Fruit fly (Drosophila melanogaster) whole organism, embryonic: Measurements from ENCODE around the gene Cont.
A peak's percentile ranks its signal among the peaks of the same experiment; 100 is the strongest.

Experiments
- Adf1 ChIP-seq: fragments of 200-800 bp; sonication (Bioruptor generic); IDR thresholded peaks from 2 replicates; pipeline ENCODE4 v1.3.6; 2022; ENCODE audit warnings: missing biosample characterization, missing genetic modification characterization
- CG10274 ChIP-seq: fragments of 200-800 bp; sonication (Bioruptor generic); optimal IDR thresholded peaks from 3 replicates; lab custom pipeline; 2017; ENCODE audit warnings: missing biosample characterization, mild to moderate bottlenecking, missing genetic modification characterization
- CG10321 ChIP-seq: fragments of 200-800 bp; sonication (Bioruptor generic); IDR thresholded peaks from 2 replicates; pipeline ENCODE4 v1.3.6; 2022; ENCODE audit warnings: missing biosample characterization, missing genetic modification characterization
- CG10431 ChIP-seq: fragments of 200-800 bp; sonication (Bioruptor generic); optimal IDR thresholded peaks from 3 replicates; lab custom pipeline; 2018; ENCODE audit warnings: missing biosample characterization, mild to moderate bottlenecking, missing genetic modification characterization
- CG10959 ChIP-seq: fragments of 200-800 bp; sonication (Bioruptor generic); IDR thresholded peaks from 2 replicates; pipeline ENCODE4 v1.3.6; 2022; ENCODE audit warnings: missing biosample characterization, missing genetic modification characterization
- CG12155 ChIP-seq: fragments of 200-800 bp; sonication (Bioruptor generic); optimal IDR thresholded peaks from 3 replicates; lab custom pipeline; 2016; ENCODE audit warnings: missing biosample characterization, missing genetic modification characterization
- CG13296 ChIP-seq: fragments of 200-800 bp; sonication (Bioruptor generic); optimal IDR thresholded peaks from 3 replicates; lab custom pipeline; 2018; ENCODE audit warnings: missing biosample characterization, mild to moderate bottlenecking, missing genetic modification characterization
- CG14667 ChIP-seq: fragments of 200-800 bp; sonication (Bioruptor generic); IDR thresholded peaks from 2 replicates; pipeline ENCODE4 v1.3.6; 2022; ENCODE audit warnings: missing biosample characterization, missing genetic modification characterization
- CG15269 ChIP-seq: fragments of 200-800 bp; sonication (Bioruptor generic); optimal IDR thresholded peaks from 2 replicates; lab custom pipeline; 2018; ENCODE audit warnings: missing biosample characterization, mild to moderate bottlenecking, missing genetic modification characterization, moderate library complexity
- CG18764 ChIP-seq: fragments of 200-800 bp; sonication (Bioruptor generic); optimal IDR thresholded peaks from 3 replicates; lab custom pipeline; 2016; ENCODE audit warnings: missing biosample characterization, missing genetic modification characterization
- CG2202 ChIP-seq: fragments of 200-800 bp; sonication (Bioruptor generic); optimal IDR thresholded peaks from 2 replicates; lab custom pipeline; 2018; ENCODE audit warnings: missing biosample characterization, mild to moderate bottlenecking, missing genetic modification characterization
- CG4328 ChIP-seq: fragments of 200-800 bp; sonication (Bioruptor generic); optimal IDR thresholded peaks from 3 replicates; lab custom pipeline; 2017; ENCODE audit warnings: missing biosample characterization, missing genetic modification reagents, missing genetic modification characterization
- CG6272 ChIP-seq: fragments of 200-800 bp; sonication (Bioruptor generic); IDR thresholded peaks from 2 replicates; pipeline ENCODE4 v1.3.6; 2022; ENCODE audit warnings: missing biosample characterization, missing genetic modification characterization
- CG8388 ChIP-seq: fragments of 200-800 bp; sonication (Bioruptor generic); optimal IDR thresholded peaks from 2 replicates; lab custom pipeline; 2019; ENCODE audit warnings: missing biosample characterization, mild to moderate bottlenecking, missing genetic modification characterization, moderate library complexity
- CG9437 ChIP-seq: fragments of 200-800 bp; sonication (Bioruptor generic); optimal IDR thresholded peaks from 2 replicates; lab custom pipeline; 2018; ENCODE audit warnings: missing biosample characterization, mild to moderate bottlenecking, missing genetic modification characterization
- Deaf1 ChIP-seq: fragments of 200-800 bp; optimal IDR thresholded peaks from 3 replicates; lab custom pipeline; 2019; ENCODE audit warnings: missing biosample characterization, mild to moderate bottlenecking, missing genetic modification characterization, moderate library complexity
- Dp ChIP-seq: fragments of 200-800 bp; sonication (Bioruptor generic); optimal IDR thresholded peaks from 2 replicates; lab custom pipeline; 2018; ENCODE audit warnings: missing biosample characterization, mild to moderate bottlenecking, missing genetic modification characterization, moderate library complexity
- Fer3 ChIP-seq: fragments of 200-800 bp; sonication (Bioruptor generic); optimal IDR thresholded peaks from 2 replicates; lab custom pipeline; 2018; ENCODE audit warnings: missing biosample characterization, mild to moderate bottlenecking, missing genetic modification characterization, moderate library complexity
- GATAe ChIP-seq: fragments of 200-800 bp; sonication (Bioruptor generic); conservative IDR thresholded peaks from 2 replicates; pipeline ENCODE4 v1.3.6; 2022; ENCODE audit warnings: missing biosample characterization, missing genetic modification characterization
- H2.0 ChIP-seq: fragments of 200-800 bp; sonication (Bioruptor generic); IDR thresholded peaks from 2 replicates; pipeline ENCODE4 v1.3.6; 2022; ENCODE audit warnings: missing biosample characterization, missing genetic modification characterization
- MESR4 ChIP-seq: fragments of 200-800 bp; sonication (Bioruptor generic); optimal IDR thresholded peaks from 2 replicates; lab custom pipeline; 2018; ENCODE audit warnings: missing biosample characterization, mild to moderate bottlenecking, missing genetic modification characterization, moderate library complexity
- Pdp1 ChIP-seq, 2 experiments: fragments of 200-800 bp; sonication (Bioruptor generic); optimal IDR thresholded peaks; 3 replicates each; lab custom pipeline; 2016; ENCODE audit warnings: missing biosample characterization in 2 of 2, missing genetic modification characterization in 2 of 2, mild to moderate bottlenecking in 1 of 2, moderate library complexity in 1 of 2
- Scr ChIP-seq: fragments of 200-800 bp; sonication (Bioruptor generic); IDR thresholded peaks from 2 replicates; pipeline ENCODE4 v1.3.6; 2022; ENCODE audit warnings: missing biosample characterization, missing genetic modification characterization; ENCODE audit not compliant: partially characterized antibody
- Sin3A ChIP-seq: fragments of >200 bp; optimal IDR thresholded peaks from 2 replicates; lab custom pipeline; 2018
- Tbp ChIP-seq: fragments of >200 bp; optimal IDR thresholded peaks from 2 replicates; lab custom pipeline; 2018; ENCODE audit warnings: missing biosample characterization, missing genetic modification characterization
- Usf ChIP-seq: fragments of 200-800 bp; sonication (Bioruptor generic); optimal IDR thresholded peaks from 2 replicates; lab custom pipeline; 2017; ENCODE audit warnings: missing genotype, missing biosample characterization, missing genetic modification characterization
- ab ChIP-seq: fragments of 200-800 bp; sonication (Bioruptor generic); optimal IDR thresholded peaks from 2 replicates; lab custom pipeline; 2016; ENCODE audit warnings: missing biosample characterization, missing genetic modification characterization
- ato ChIP-seq: fragments of 200-800 bp; sonication (Bioruptor generic); IDR thresholded peaks from 2 replicates; pipeline ENCODE4 v1.3.6; 2022; ENCODE audit warnings: missing biosample characterization, missing genetic modification characterization; ENCODE audit not compliant: partially characterized antibody
- bsh ChIP-seq, 2 experiments: fragments of 200-800 bp; sonication (Bioruptor generic); optimal IDR thresholded peaks; 2 replicates each; lab custom pipeline; 2017 to 2018; ENCODE audit warnings: mild to moderate bottlenecking in 2 of 2, missing biosample characterization in 2 of 2, missing genetic modification characterization in 2 of 2, moderate library complexity in 1 of 2
- dati ChIP-seq: fragments of 200-800 bp; sonication (Bioruptor generic); IDR thresholded peaks from 2 replicates; pipeline ENCODE4 v1.3.6; 2022; ENCODE audit warnings: missing biosample characterization, missing genetic modification characterization
- dm ChIP-seq: fragments of 200-800 bp; sonication (Bioruptor generic); optimal IDR thresholded peaks from 3 replicates; lab custom pipeline; 2016; ENCODE audit warnings: missing biosample characterization, missing genetic modification characterization
- emc ChIP-seq: fragments of 200-800 bp; sonication (Bioruptor generic); optimal IDR thresholded peaks from 2 replicates; lab custom pipeline; 2016; ENCODE audit warnings: missing biosample characterization, missing genetic modification characterization
- fd64A ChIP-seq: fragments of 200-800 bp; sonication (Bioruptor generic); optimal IDR thresholded peaks from 3 replicates; lab custom pipeline; 2018; ENCODE audit warnings: missing biosample characterization, mild to moderate bottlenecking, missing genetic modification characterization
- gce ChIP-seq: fragments of 200-800 bp; sonication (Bioruptor generic); IDR thresholded peaks from 3 replicates; pipeline ENCODE4 v1.3.6; 2022; ENCODE audit warnings: missing biosample characterization, missing genetic modification characterization
- hb ChIP-seq: fragments of 200-800 bp; sonication (Bioruptor generic); IDR thresholded peaks from 3 replicates; pipeline ENCODE4 v1.3.6; 2022; ENCODE audit warnings: missing biosample characterization, missing genetic modification characterization; ENCODE audit not compliant: partially characterized antibody
- kay ChIP-seq: fragments of 200-800 bp; sonication (Bioruptor generic); optimal IDR thresholded peaks from 2 replicates; lab custom pipeline; 2016; ENCODE audit warnings: missing biosample characterization, missing genetic modification characterization
- luna ChIP-seq: fragments of 200-800 bp; sonication (Bioruptor generic); optimal IDR thresholded peaks from 2 replicates; lab custom pipeline; 2016; ENCODE audit warnings: missing biosample characterization, missing genetic modification characterization
- nmo ChIP-seq: fragments of 200-800 bp; sonication (Bioruptor generic); optimal IDR thresholded peaks from 2 replicates; lab custom pipeline; 2018; ENCODE audit warnings: missing biosample characterization, mild to moderate bottlenecking, missing genetic modification characterization, moderate library complexity
- p53 ChIP-seq: fragments of 200-800 bp; sonication (Bioruptor generic); optimal IDR thresholded peaks from 2 replicates; lab custom pipeline; 2016; ENCODE audit warnings: missing biosample characterization, missing genetic modification characterization
- pho ChIP-seq: fragments of 200-800 bp; sonication (Bioruptor generic); optimal IDR thresholded peaks from 2 replicates; lab custom pipeline; 2016; ENCODE audit warnings: missing biosample characterization, missing genetic modification characterization
- psq ChIP-seq: fragments of 200-800 bp; sonication (Bioruptor generic); optimal IDR thresholded peaks from 2 replicates; lab custom pipeline; 2017; ENCODE audit warnings: missing biosample characterization, missing genetic modification characterization
- row ChIP-seq: fragments of 200-800 bp; sonication (Bioruptor generic); IDR thresholded peaks from 3 replicates; pipeline ENCODE4 v1.3.6; 2022; ENCODE audit warnings: missing biosample characterization, missing genetic modification characterization
- shn ChIP-seq: fragments of 200-800 bp; sonication (Bioruptor generic); optimal IDR thresholded peaks from 3 replicates; lab custom pipeline; 2016; ENCODE audit warnings: missing biosample characterization, missing genetic modification characterization
- sug ChIP-seq: fragments of 200-800 bp; optimal IDR thresholded peaks from 2 replicates; lab custom pipeline; 2019; ENCODE audit warnings: missing biosample characterization, mild to moderate bottlenecking, missing genetic modification characterization, moderate library complexity
- trh ChIP-seq: fragments of 200-800 bp; sonication (Bioruptor generic); optimal IDR thresholded peaks from 2 replicates; lab custom pipeline; 2016; ENCODE audit warnings: missing biosample characterization, missing genetic modification characterization
- twi ChIP-seq: fragments of 200-800 bp; optimal IDR thresholded peaks from 2 replicates; lab custom pipeline; 2019; ENCODE audit warnings: missing biosample characterization, mild to moderate bottlenecking, missing genetic modification characterization, moderate library complexity
- vvl ChIP-seq: fragments of 200-800 bp; sonication (Bioruptor generic); IDR thresholded peaks from 2 replicates; pipeline ENCODE4 v1.3.6; 2022; ENCODE audit warnings: missing biosample characterization, missing genetic modification characterization
- wek ChIP-seq: fragments of 200-800 bp; sonication (Bioruptor generic); optimal IDR thresholded peaks from 3 replicates; lab custom pipeline; 2018; ENCODE audit warnings: missing biosample characterization, mild to moderate bottlenecking, missing genetic modification characterization, moderate library complexity
- zen ChIP-seq: fragments of 200-800 bp; sonication (Bioruptor generic); optimal IDR thresholded peaks from 3 replicates; lab custom pipeline; 2018; ENCODE audit warnings: missing biosample characterization, mild to moderate bottlenecking, missing genetic modification characterization, moderate library complexity
- zf30C ChIP-seq: fragments of 200-800 bp; sonication (Bioruptor generic); optimal IDR thresholded peaks from 3 replicates; lab custom pipeline; 2018; ENCODE audit warnings: missing biosample characterization, mild to moderate bottlenecking, missing genetic modification characterization

Gene Cont

DNA sequence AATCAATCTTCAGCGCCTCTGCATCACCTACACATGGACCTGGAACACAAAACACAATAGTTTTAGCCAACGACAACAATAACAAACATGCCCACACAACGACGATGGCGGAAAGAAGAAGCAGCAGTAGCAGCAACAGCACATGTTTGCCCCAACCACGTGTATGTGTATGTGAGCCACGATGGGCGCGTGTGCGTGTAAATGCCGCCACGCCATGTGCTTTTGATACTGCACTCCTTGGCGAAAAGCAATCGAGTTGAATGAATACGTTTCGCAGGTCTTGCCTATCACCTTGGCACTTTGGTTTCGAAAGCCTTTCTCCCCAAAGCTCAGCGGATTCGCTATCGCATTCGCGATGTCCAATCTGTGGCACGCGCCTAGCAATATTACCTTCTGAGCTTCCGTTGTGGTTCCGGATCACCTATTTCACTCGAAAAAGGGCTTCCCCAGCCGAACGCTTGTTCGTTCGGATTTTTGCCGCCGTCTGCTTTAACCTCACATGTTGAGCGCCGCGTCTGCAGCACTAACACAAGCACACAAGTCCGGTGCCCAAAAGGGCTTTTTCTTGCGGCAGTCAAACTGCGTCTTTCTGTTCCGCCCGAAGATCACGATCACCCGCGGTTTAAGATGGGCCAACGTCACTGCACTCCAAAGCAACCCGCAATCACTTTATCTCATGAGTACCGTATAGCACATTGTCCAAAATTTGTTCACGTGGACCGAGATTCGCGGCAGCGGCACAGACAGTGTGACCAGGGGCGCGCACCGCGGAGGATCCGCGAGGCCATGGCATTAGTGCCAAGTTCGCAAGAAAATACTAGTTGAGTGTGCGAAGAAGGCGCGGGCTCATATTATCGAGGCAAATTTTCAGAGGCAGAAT is 47.7 kb downstream of the Cont start, which contains the start of gene srl (continued):
- TF ChIP-seq CG10431 (GFP tag; lab: Kevin White, UChicago): no peak
- TF ChIP-seq CG18764: no peak
- TF ChIP-seq psq: no peak
- no peak for TF ChIP-seq luna (GFP tag; lab: Kevin White, UChicago)
- peak; percentile 42 for TF ChIP-seq wek (GFP tag; lab: Kevin White, UChicago)
- TF ChIP-seq row (GFP tag; lab: Robert Waterston, UW): peak; percentile 13; the same call in 1 of the 3 replicates
- TF ChIP-seq Sin3A: peak; percentile 76
- TF ChIP-seq CG9437 (GFP tag; lab: Kevin White, UChicago): no peak
- peak; percentile 78 for TF ChIP-seq Dp (GFP tag; lab: Kevin White, UChicago)
- no peak for TF ChIP-seq CG10959 (GFP tag; lab: Robert Waterston, UW)
- peak; percentile 2 for TF ChIP-seq CG10274
- TF ChIP-seq pho (GFP tag; lab: Kevin White, UChicago): no peak
- no peak; the same call in 1 of the 2 replicates for TF ChIP-seq vvl (GFP tag; lab: Robert Waterston, UW)
- TF ChIP-seq ato (GFP tag; lab: Robert Waterston, UW): no peak
- peak; percentile 72 for TF ChIP-seq Adf1 (GFP tag; lab: Robert Waterston, UW)
- no peak for TF ChIP-seq CG2202
- TF ChIP-seq CG13296 (GFP tag; lab: Kevin White, UChicago): no peak
- TF ChIP-seq dm (GFP tag; lab: Kevin White, UChicago): peak; percentile 98
- no peak for TF ChIP-seq GATAe (GFP tag; lab: Robert Waterston, UW)
- no peak for TF ChIP-seq bsh (GFP tag; optimal IDR thresholded peaks at IDR 0.05; lab: Kevin White, UChicago)
- no peak for TF ChIP-seq CG4328 (GFP tag; lab: Kevin White, UChicago)
- peak in 1 of 2 experiments; percentile 48 for TF ChIP-seq Pdp1 (GFP tag; optimal IDR thresholded peaks at IDR 0.05; lab: Kevin White, UChicago)
- no peak for TF ChIP-seq zen
- no peak for TF ChIP-seq CG15269 (tag; lab: Kevin White, UChicago)
- TF ChIP-seq CG10321 (GFP tag; lab: Robert Waterston, UW): no peak
- TF ChIP-seq kay (GFP tag; lab: Kevin White, UChicago): no peak
- no peak for TF ChIP-seq gce (GFP tag; lab: Robert Waterston, UW)
- no peak for TF ChIP-seq CG6272 (GFP tag; lab: Robert Waterston, UW)
- TF ChIP-seq Deaf1 (tag; lab: Kevin White, UChicago): peak; percentile 78
- TF ChIP-seq ab: no peak
- no peak for TF ChIP-seq fd64A (GFP tag; lab: Kevin White, UChicago)
- peak; percentile 95 for TF ChIP-seq MESR4 (GFP tag; lab: Kevin White, UChicago)
- TF ChIP-seq H2.0 (GFP tag; lab: Robert Waterston, UW): no peak
- peak; percentile 87 for TF ChIP-seq Tbp (GFP tag; lab: Kevin White, UChicago)
- TF ChIP-seq nmo (GFP tag; lab: Kevin White, UChicago): peak; percentile 3
- no peak for TF ChIP-seq CG8388 (GFP tag; lab: Kevin White, UChicago)
- TF ChIP-seq CG14667 (GFP tag; lab: Robert Waterston, UW): no peak
- TF ChIP-seq trh (GFP tag; lab: Kevin White, UChicago): no peak
- TF ChIP-seq Scr: peak; percentile 35; the same call in 1 of the 2 replicates
- peak; percentile 72 for TF ChIP-seq twi
- TF ChIP-seq Usf: no peak
- TF ChIP-seq emc: no peak
- peak; percentile 30 for TF ChIP-seq p53
- no peak for TF ChIP-seq hb (GFP tag; lab: Robert Waterston, UW)
- TF ChIP-seq Fer3: no peak
- no peak for TF ChIP-seq zf30C (GFP tag; lab: Kevin White, UChicago)
- no peak for TF ChIP-seq CG12155
- no peak for TF ChIP-seq dati
- peak; percentile 23 for TF ChIP-seq shn
- TF ChIP-seq sug (tag; lab: Kevin White, UChicago): peak; percentile 44
